Worm (Caenorhabditis elegans): ENCODE measurements around the gene C30B5.17.

Gene C30B5.17

DNA sequence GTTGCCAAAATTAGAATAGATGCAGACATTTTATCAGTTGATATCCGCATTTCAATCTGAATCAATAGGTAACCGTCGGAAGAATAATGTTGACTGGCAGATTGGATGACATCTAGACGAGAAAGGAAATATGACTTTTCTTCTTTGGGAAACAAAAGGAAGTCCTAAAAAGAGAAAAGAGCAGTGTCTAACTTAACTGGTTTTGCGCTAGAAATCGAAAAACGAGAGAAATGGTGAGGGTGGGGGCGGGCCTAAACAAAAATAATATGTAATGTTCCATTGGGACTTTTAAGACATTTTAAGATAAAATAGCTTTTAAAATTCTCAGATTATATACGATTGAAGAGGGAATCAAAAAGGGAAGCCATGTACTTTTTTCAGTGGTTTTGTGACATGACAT, 41.8 kb downstream of the C30B5.17 start, which contains the start of gene exp-1:
TSS of gene exp-1 (minus strand) at position 101 of the 400 bp plus-strand sequence.
- TF ChIP-seq med-1 (GFP tag; optimal IDR thresholded peaks at IDR 0.05; ENCODE audit: insufficient read depth), result no peak
- no peak for TF ChIP-seq tab-1 (GFP tag; IDR thresholded peaks at IDR 0.05)
- TF ChIP-seq flt-1 (GFP tag; IDR thresholded peaks at IDR 0.05), result no peak
- TF ChIP-seq T22C8.4 (GFP tag; IDR thresholded peaks at IDR 0.05), result no peak
- TF ChIP-seq ztf-29 (GFP tag; IDR thresholded peaks at IDR 0.05), result no peak
- no peak for TF ChIP-seq cog-1 (tag; optimal IDR thresholded peaks at IDR 0.05)
- TF ChIP-seq klf-2 (GFP tag; conservative IDR thresholded peaks at IDR 0.05), result no peak
- no peak for TF ChIP-seq ref-1 (GFP tag; conservative IDR thresholded peaks at IDR 0.05)
- TF ChIP-seq ztf-23 (GFP tag; IDR thresholded peaks at IDR 0.05), result no peak

DNA sequence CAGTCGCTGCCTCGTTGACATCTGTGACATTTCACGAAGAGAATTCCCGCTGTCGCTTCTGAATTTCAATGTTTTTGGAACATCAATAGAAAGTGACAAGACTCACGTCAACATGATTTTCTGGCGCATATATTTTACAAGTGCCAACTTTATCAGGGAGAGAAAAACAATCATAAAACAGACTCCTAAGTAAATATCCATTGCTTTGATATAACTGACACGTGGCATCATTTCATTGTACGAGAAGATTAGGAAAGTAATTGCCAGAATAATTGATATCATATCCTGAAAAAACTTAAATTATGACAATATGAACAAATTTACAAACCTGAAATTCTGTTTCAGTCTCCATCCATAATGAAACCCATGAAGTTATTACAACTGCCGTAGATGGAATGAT, 44.7 kb downstream of the C30B5.17 start:
- TF ChIP-seq ztf-23 (GFP tag; IDR thresholded peaks at IDR 0.05) (no peak), tab-1 (GFP tag; IDR thresholded peaks at IDR 0.05) (no peak), klf-2 (GFP tag; conservative IDR thresholded peaks at IDR 0.05) (no peak), cog-1 (tag; optimal IDR thresholded peaks at IDR 0.05) (no peak), flt-1 (GFP tag; IDR thresholded peaks at IDR 0.05) (no peak), ref-1 (GFP tag; conservative IDR thresholded peaks at IDR 0.05) (no peak), med-1 (GFP tag; optimal IDR thresholded peaks at IDR 0.05; ENCODE audit: insufficient read depth) (no peak), T22C8.4 (GFP tag; IDR thresholded peaks at IDR 0.05) (no peak), ztf-29 (GFP tag; IDR thresholded peaks at IDR 0.05) (no peak)
